Worm (Caenorhabditis elegans): ENCODE results near the gene Y6E2A.5.

DNA sequence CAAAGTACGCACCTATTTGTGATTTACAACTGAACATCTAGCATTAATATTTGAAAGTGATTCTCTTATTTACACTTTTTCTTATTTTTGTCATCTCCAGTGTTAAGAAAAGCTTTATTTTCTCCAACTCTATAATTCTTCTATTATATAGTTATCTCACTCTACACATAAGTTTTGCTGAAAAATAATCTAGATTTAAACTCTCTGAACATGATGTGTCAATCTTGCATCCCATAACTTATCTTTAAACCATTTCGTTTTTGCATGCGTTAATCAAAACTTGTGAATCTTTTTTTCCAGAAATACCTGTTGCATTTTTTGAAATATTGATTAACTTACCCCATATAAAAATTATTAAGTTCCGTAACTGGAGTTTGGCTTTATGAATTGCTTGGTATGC is 28.5 kb downstream of the Y6E2A.5 start, which contains the start of gene nhr-268:
- no peak for TF ChIP-seq nhr-11 (tag; optimal IDR thresholded peaks at IDR 0.05)
- TF ChIP-seq pax-1 (tag; optimal IDR thresholded peaks at IDR 0.05), result no peak
- TF ChIP-seq ama-1 (optimal IDR thresholded peaks at IDR 0.05), result no peak
- no peak for TF ChIP-seq pha-2 (tag; optimal IDR thresholded peaks at IDR 0.05)
- no peak for TF ChIP-seq unc-86 (tag; optimal IDR thresholded peaks at IDR 0.05)
